Worm (Caenorhabditis elegans) whole organism, L1 larva: ENCODE data around the gene coq-3.

ENCODE experiments used
- C04F5.9 ChIP-seq: sonication (generic microtip); optimal IDR thresholded peaks from 2 replicates; lab custom pipeline; 2016; ENCODE audit warnings: missing genetic modification characterization, missing compliant biosample characterization
- C16A3.4 ChIP-seq: fragments of 150-350 bp; optimal IDR thresholded peaks from 2 replicates; lab custom pipeline; 2014; ENCODE audit warnings: missing biosample characterization, missing genetic modification characterization
- Y116A8C.19 ChIP-seq: sonication (generic microtip); optimal IDR thresholded peaks from 2 replicates; lab custom pipeline; 2016; ENCODE audit warnings: missing compliant biosample characterization, missing genetic modification characterization, borderline replicate concordance
- aha-1 ChIP-seq: fragments of 150-350 bp; optimal IDR thresholded peaks from 2 replicates; lab custom pipeline; 2014; ENCODE audit warnings: missing biosample characterization, missing genetic modification characterization
- alr-1 ChIP-seq: fragments of 200-800 bp; sonication (Bioruptor generic); optimal IDR thresholded peaks from 2 replicates; lab custom pipeline; 2018; ENCODE audit warnings: borderline replicate concordance, mild to moderate bottlenecking, missing genetic modification characterization, missing compliant biosample characterization
- aly-2 ChIP-seq: fragments of 150-350 bp; optimal IDR thresholded peaks from 2 replicates; lab custom pipeline; 2014; ENCODE audit warnings: missing biosample characterization, missing genetic modification characterization
- ama-1 ChIP-seq: fragments of 150-350 bp; optimal IDR thresholded peaks from 2 replicates; lab custom pipeline; 2014
- blmp-1 ChIP-seq: fragments of 150-350 bp; optimal IDR thresholded peaks from 2 replicates; lab custom pipeline; 2014; ENCODE audit warnings: missing biosample characterization, missing genetic modification characterization
- ceh-63 ChIP-seq: fragments of 200-800 bp; sonication (Bioruptor generic); optimal IDR thresholded peaks from 2 replicates; lab custom pipeline; 2018; ENCODE audit warnings: mild to moderate bottlenecking, missing genetic modification characterization, missing compliant biosample characterization
- ceh-82 ChIP-seq, 3 experiments: fragments of 150-350 bp in 1 of 3; sonication (generic microtip) in 2 of 3; optimal IDR thresholded peaks; 2 replicates each; lab custom pipeline; 2014 to 2017; ENCODE audit warnings: missing biosample characterization in 3 of 3, missing genetic modification characterization in 3 of 3
- ceh-88 ChIP-seq: fragments of 200-800 bp; sonication (Bioruptor generic); IDR thresholded peaks from 2 replicates; pipeline ENCODE4 v1.3.6; 2022; ENCODE audit warnings: missing genetic modification characterization, missing compliant biosample characterization
- ces-1 ChIP-seq: fragments of 150-350 bp; optimal IDR thresholded peaks from 2 replicates; lab custom pipeline; 2014; ENCODE audit warnings: missing biosample characterization, missing genetic modification reagents, missing genetic modification characterization
- dpl-1 ChIP-seq, 3 experiments: fragments of 150-350 bp in 2 of 3; sonication (generic microtip) in 1 of 3; optimal IDR thresholded peaks; 2 replicates each; lab custom pipeline; 2014 to 2017; ENCODE audit warnings: missing biosample characterization in 3 of 3, missing genetic modification characterization in 3 of 3, missing genetic modification reagents in 3 of 3
- elt-2 ChIP-seq: sonication (generic microtip); optimal IDR thresholded peaks from 2 replicates; lab custom pipeline; 2016; ENCODE audit warnings: missing genetic modification characterization, mild to moderate bottlenecking, inconsistent platforms, missing compliant biosample characterization, missing genetic modification reagents
- ets-5 ChIP-seq: fragments of 200-800 bp; sonication (Bioruptor generic); IDR thresholded peaks from 2 replicates; pipeline ENCODE4 v1.3.6; 2022; ENCODE audit warnings: missing genetic modification characterization, missing compliant biosample characterization
- fkh-4 ChIP-seq: sonication (generic microtip); optimal IDR thresholded peaks from 2 replicates; lab custom pipeline; 2016; ENCODE audit warnings: missing compliant biosample characterization, missing genetic modification characterization, borderline replicate concordance
- fkh-8 ChIP-seq: sonication (generic microtip); optimal IDR thresholded peaks from 2 replicates; lab custom pipeline; 2016; ENCODE audit warnings: mild to moderate bottlenecking, missing genetic modification characterization, missing compliant biosample characterization
- fos-1 ChIP-seq: fragments of 150-350 bp; optimal IDR thresholded peaks from 2 replicates; lab custom pipeline; 2014; ENCODE audit warnings: missing biosample characterization, missing genetic modification characterization
- grh-1 ChIP-seq: fragments of 200-800 bp; sonication (Bioruptor generic); IDR thresholded peaks from 2 replicates; pipeline ENCODE4 v1.3.6; 2022; ENCODE audit warnings: missing genetic modification reagents, missing genetic modification characterization, missing compliant biosample characterization
- hlh-17 ChIP-seq: fragments of 200-800 bp; sonication (Bioruptor generic); optimal IDR thresholded peaks from 2 replicates; lab custom pipeline; 2018; ENCODE audit warnings: missing genetic modification characterization, mild to moderate bottlenecking, missing compliant biosample characterization, moderate library complexity, borderline replicate concordance
- hpl-2 ChIP-seq: fragments of 150-350 bp; optimal IDR thresholded peaks from 2 replicates; lab custom pipeline; 2014; ENCODE audit warnings: missing biosample characterization, missing genetic modification reagents, missing genetic modification characterization
- isw-1 ChIP-seq: fragments of 200-800 bp; sonication (Bioruptor generic); IDR thresholded peaks from 2 replicates; pipeline ENCODE4 v1.3.6; 2022; ENCODE audit warnings: missing genetic modification characterization, missing compliant biosample characterization
- jun-1 ChIP-seq: fragments of 150-350 bp; optimal IDR thresholded peaks from 2 replicates; lab custom pipeline; 2014; ENCODE audit warnings: missing biosample characterization, missing genetic modification reagents, missing genetic modification characterization
- lin-13 ChIP-seq: fragments of 150-350 bp; optimal IDR thresholded peaks from 2 replicates; lab custom pipeline; 2014; ENCODE audit warnings: missing biosample characterization, missing genetic modification reagents, missing genetic modification characterization
- lin-35 ChIP-seq, 2 experiments: fragments of 150-350 bp; optimal IDR thresholded peaks; 2 replicates each; lab custom pipeline; 2014; ENCODE audit warnings: missing biosample characterization in 2 of 2, missing genetic modification characterization in 2 of 2, missing genetic modification reagents in 2 of 2
- lir-3 ChIP-seq: sonication (generic microtip); optimal IDR thresholded peaks from 2 replicates; lab custom pipeline; 2016; ENCODE audit warnings: mild to moderate bottlenecking, missing genetic modification characterization, moderate library complexity, missing compliant biosample characterization; ENCODE audit not compliant: poor library complexity
- mdl-1 ChIP-seq, 2 experiments: fragments of 150-350 bp; optimal IDR thresholded peaks; 2 replicates each; lab custom pipeline; 2014 to 2017; ENCODE audit warnings: missing biosample characterization in 2 of 2, missing genetic modification characterization in 2 of 2, inconsistent platforms in 1 of 2
- nhr-11 ChIP-seq: fragments of 150-350 bp; optimal IDR thresholded peaks from 2 replicates; lab custom pipeline; 2014; ENCODE audit warnings: missing biosample characterization, missing genetic modification characterization
- nhr-12 ChIP-seq: sonication (generic microtip); optimal IDR thresholded peaks from 2 replicates; lab custom pipeline; 2017; ENCODE audit warnings: missing biosample characterization, missing genetic modification characterization
- nhr-237 ChIP-seq: fragments of 150-350 bp; optimal IDR thresholded peaks from 2 replicates; lab custom pipeline; 2014; ENCODE audit warnings: missing biosample characterization, missing genetic modification characterization
- nhr-71 ChIP-seq: sonication (generic microtip); optimal IDR thresholded peaks from 2 replicates; lab custom pipeline; 2016; ENCODE audit warnings: mild to moderate bottlenecking, missing genetic modification characterization, moderate library complexity, missing compliant biosample characterization
- nhr-77 ChIP-seq: fragments of 150-350 bp; optimal IDR thresholded peaks from 2 replicates; lab custom pipeline; 2014; ENCODE audit warnings: missing biosample characterization, missing genetic modification characterization
- nhr-84 ChIP-seq: sonication (generic microtip); optimal IDR thresholded peaks from 2 replicates; lab custom pipeline; 2017; ENCODE audit warnings: missing biosample characterization, missing genetic modification characterization
- nhr-85 ChIP-seq: sonication (generic microtip); peaks from one replicate; lab custom pipeline; 2016; ENCODE audit warnings: missing genetic modification characterization, inconsistent platforms, missing compliant biosample characterization
- nhr-90 ChIP-seq: sonication (generic microtip); optimal IDR thresholded peaks from 2 replicates; lab custom pipeline; 2016; ENCODE audit warnings: mild to moderate bottlenecking, missing genetic modification characterization, missing compliant biosample characterization; ENCODE audit not compliant: poor library complexity
- pax-3 ChIP-seq: fragments of 200-800 bp; sonication (Bioruptor generic); optimal IDR thresholded peaks from 2 replicates; lab custom pipeline; 2018; ENCODE audit warnings: mild to moderate bottlenecking, missing genetic modification characterization, moderate library complexity, missing compliant biosample characterization
- rnt-1 ChIP-seq: sonication (generic microtip); optimal IDR thresholded peaks from 2 replicates; lab custom pipeline; 2016; ENCODE audit warnings: mild to moderate bottlenecking, missing genetic modification characterization, moderate library complexity, missing compliant biosample characterization
- snpc-4 ChIP-seq: fragments of 150-350 bp; optimal IDR thresholded peaks from 2 replicates; lab custom pipeline; 2014; ENCODE audit warnings: missing biosample characterization, missing genetic modification characterization
- sox-4 ChIP-seq: sonication (generic microtip); optimal IDR thresholded peaks from 2 replicates; lab custom pipeline; 2016; ENCODE audit warnings: missing genetic modification characterization, missing compliant biosample characterization
- sptf-1 ChIP-seq: fragments of 150-350 bp; optimal IDR thresholded peaks from 2 replicates; lab custom pipeline; 2014; ENCODE audit warnings: missing biosample characterization, missing genetic modification characterization
- swsn-7 ChIP-seq: sonication (generic microtip); optimal IDR thresholded peaks from 2 replicates; lab custom pipeline; 2016; ENCODE audit warnings: missing genetic modification characterization, missing compliant biosample characterization
- tlp-1 ChIP-seq: fragments of 150-350 bp; optimal IDR thresholded peaks from 2 replicates; lab custom pipeline; 2014; ENCODE audit warnings: missing biosample characterization, missing genetic modification characterization
- unc-130 ChIP-seq: fragments of 150-350 bp; optimal IDR thresholded peaks from 2 replicates; lab custom pipeline; 2017; ENCODE audit warnings: missing biosample characterization, missing genetic modification characterization, inconsistent platforms
- unc-30 ChIP-seq: sonication (generic microtip); optimal IDR thresholded peaks from 2 replicates; lab custom pipeline; 2017; ENCODE audit warnings: missing biosample characterization, missing genetic modification characterization
- unc-62 ChIP-seq: fragments of 150-350 bp; optimal IDR thresholded peaks from 2 replicates; lab custom pipeline; 2014; ENCODE audit warnings: missing biosample characterization, missing genetic modification reagents, missing genetic modification characterization
- unc-86 ChIP-seq: sonication (generic microtip); optimal IDR thresholded peaks from 2 replicates; lab custom pipeline; 2016; ENCODE audit warnings: missing genetic modification characterization, missing compliant biosample characterization
- vab-15 ChIP-seq: sonication (generic microtip); optimal IDR thresholded peaks from 2 replicates; lab custom pipeline; 2017; ENCODE audit warnings: missing genotype, mild to moderate bottlenecking, missing genetic modification characterization, missing compliant biosample characterization
- xbp-1 ChIP-seq: sonication (generic microtip); optimal IDR thresholded peaks from 2 replicates; lab custom pipeline; 2016; ENCODE audit warnings: missing genetic modification characterization, missing compliant biosample characterization
- zip-4 ChIP-seq: fragments of 200-800 bp; sonication (Bioruptor generic); optimal IDR thresholded peaks from 2 replicates; lab custom pipeline; 2018; ENCODE audit warnings: mild to moderate bottlenecking, missing genetic modification characterization, moderate library complexity, missing compliant biosample characterization
- ztf-11 ChIP-seq, 2 experiments: sonication (generic microtip); optimal IDR thresholded peaks; 2 replicates each; lab custom pipeline; 2016 to 2017; ENCODE audit warnings: missing genetic modification characterization in 2 of 2, missing biosample characterization in 1 of 2, missing compliant biosample characterization in 1 of 2

The coq-3 gene

ce11 chrIV:14790579-14790978 lies 5.5 kb downstream of the coq-3 start:
- no peak for TF ChIP-seq alr-1 (tag; lab: Kevin White, UChicago)
- TF ChIP-seq aly-2, result peak; percentile 5
- TF ChIP-seq nhr-77, result no peak
- TF ChIP-seq nhr-85 (tag; lab: Kevin White, UChicago), result peak; percentile 55

ce11 chrIV:14786374-14787136 lies 9.6 kb downstream of the coq-3 start, which contains the start of gene melo-1:
Gene melo-1, plus strand, starts transcription at chrIV:14787031.
- TF ChIP-seq blmp-1 (tag; lab: Kevin White, UChicago) (peak; percentile 43), vab-15 (tag; lab: Kevin White, UChicago) (no peak), Y116A8C.19 (no peak), pax-3 (no peak), ceh-88 (no peak), xbp-1 (tag; lab: Kevin White, UChicago) (peak; percentile 46), snpc-4 (tag; lab: Kevin White, UChicago) (no peak), sptf-1 (tag; lab: Kevin White, UChicago) (no peak), ceh-82 (tag; optimal IDR thresholded peaks at IDR 0.05; lab: Kevin White, UChicago) (peak in 2 of 3 experiments; percentile 46 to 59), sox-4 (tag; lab: Kevin White, UChicago) (no peak), dpl-1 (GFP tag; optimal IDR thresholded peaks at IDR 0.05; lab: Kevin White, UChicago) (peak; percentile 31 to 52 (median 36)), nhr-11 (tag; lab: Kevin White, UChicago) (no peak), nhr-85 (tag; lab: Kevin White, UChicago) (no peak), hlh-17 (GFP tag; lab: Kevin White, UChicago) (no peak), lin-35 (GFP tag; optimal IDR thresholded peaks at IDR 0.05; lab: Kevin White, UChicago) (peak; percentile 51 to 66), nhr-90 (tag; lab: Kevin White, UChicago) (peak; percentile 26), mdl-1 (tag; optimal IDR thresholded peaks at IDR 0.05; lab: Kevin White, UChicago) (peak in 1 of 2 experiments; percentile 37), fkh-4 (tag; lab: Kevin White, UChicago) (no peak), lir-3 (tag; lab: Kevin White, UChicago) (peak; percentile 46), grh-1 (no peak), fos-1 (tag; lab: Kevin White, UChicago) (peak; percentile 9), C04F5.9 (no peak), hpl-2 (GFP tag; lab: Kevin White, UChicago) (no peak), ztf-11 (tag; optimal IDR thresholded peaks at IDR 0.05; lab: Kevin White, UChicago) (no peak), jun-1 (tag; lab: Kevin White, UChicago) (no peak), rnt-1 (tag; lab: Kevin White, UChicago) (peak; percentile 30), unc-62 (GFP tag; lab: Kevin White, UChicago) (no peak), nhr-84 (no peak), fkh-8 (tag; lab: Kevin White, UChicago) (no peak), nhr-77 (no peak), unc-86 (tag; lab: Kevin White, UChicago) (no peak), nhr-71 (peak; percentile 74), ceh-63 (GFP tag; lab: Kevin White, UChicago) (no peak), tlp-1 (no peak), aha-1 (no peak), alr-1 (tag; lab: Kevin White, UChicago) (no peak), zip-4 (no peak), C16A3.4 (tag; lab: Kevin White, UChicago) (no peak), nhr-12 (tag; lab: Kevin White, UChicago) (no peak), ets-5 (GFP tag; lab: Robert Waterston, UW) (no peak), elt-2 (tag; lab: Kevin White, UChicago) (peak; percentile 33), swsn-7 (tag; lab: Kevin White, UChicago) (peak; percentile 76), unc-30 (no peak), unc-130 (tag; lab: Kevin White, UChicago) (no peak), ama-1 (lab: Kevin White, UChicago) (no peak), lin-13 (peak; percentile 7), nhr-237 (tag; lab: Kevin White, UChicago) (no peak), ces-1 (GFP tag; lab: Kevin White, UChicago) (no peak), isw-1 (peak; percentile 28)
